Fruit fly (Drosophila melanogaster) whole organism: ENCODE measurements around the gene CG15247.

Source experiments
- CG8478 ChIP-seq: fragments of >200 bp; optimal IDR thresholded peaks from 2 replicates; lab custom pipeline; 2018; ENCODE audit warnings: inconsistent platforms
- Dll ChIP-seq: fragments of >200 bp; optimal IDR thresholded peaks from 2 replicates; lab custom pipeline; 2017
- EcR ChIP-seq, 2 experiments: fragments of >200 bp; optimal IDR thresholded peaks; 2 replicates each; lab custom pipeline; 2017; ENCODE audit warnings: missing biosample characterization in 2 of 2, missing genetic modification characterization in 2 of 2, missing genetic modification reagents in 2 of 2
- pan ChIP-seq: fragments of >200 bp; optimal IDR thresholded peaks from 2 replicates; lab custom pipeline; 2017
- psq ChIP-seq: fragments of >200 bp; optimal IDR thresholded peaks from 2 replicates; lab custom pipeline; 2017
- usp ChIP-seq: fragments of >200 bp; optimal IDR thresholded peaks from 2 replicates; lab custom pipeline; 2017; ENCODE audit warnings: missing biosample characterization, missing genetic modification characterization, mixed read lengths

- no peak for TF ChIP-seq usp
- no peak for TF ChIP-seq psq (lab: Kevin White, UChicago)
- TF ChIP-seq EcR (GFP tag; optimal IDR thresholded peaks at IDR 0.05; lab: Kevin White, UChicago) = no peak
- TF ChIP-seq pan = no peak
- no peak for TF ChIP-seq CG8478
- TF ChIP-seq Dll = no peak
Observed at dm6 chrX:9889686-9890085, 13.2 kb upstream of the CG15247 start.
